Worm (Caenorhabditis elegans) whole organism, L4 larva: ENCODE data around the gene clh-6.

Source experiments
- ceh-44 ChIP-seq: fragments of 200-800 bp; sonication (Bioruptor generic); IDR thresholded peaks from 2 replicates; pipeline ENCODE4 v1.3.6; 2022; ENCODE audit warnings: missing genetic modification reagents, missing genetic modification characterization, missing compliant biosample characterization
- egl-27 ChIP-seq: sonication (generic microtip); optimal IDR thresholded peaks from 3 replicates; lab custom pipeline; 2017; ENCODE audit warnings: missing biosample characterization, missing genetic modification reagents, missing genetic modification characterization
- lin-38 ChIP-seq: fragments of 200-800 bp; sonication (Bioruptor generic); IDR thresholded peaks from 2 replicates; pipeline ENCODE4 v1.3.6; 2022; ENCODE audit warnings: missing genetic modification reagents, missing genetic modification characterization, missing compliant biosample characterization
- nhr-25 ChIP-seq: sonication (generic microtip); optimal IDR thresholded peaks from 2 replicates; lab custom pipeline; 2017; ENCODE audit warnings: missing genetic modification characterization, mild to moderate bottlenecking, missing compliant biosample characterization, antibody characterized with exemption, moderate library complexity, borderline replicate concordance; ENCODE audit not compliant: insufficient read depth
- nhr-41 ChIP-seq: fragments of 200-800 bp; sonication (Bioruptor generic); IDR thresholded peaks from 2 replicates; pipeline ENCODE4 v1.3.6; 2022; ENCODE audit warnings: missing genetic modification reagents, missing genetic modification characterization, missing compliant biosample characterization
- pha-4 ChIP-seq, 2 experiments: fragments of 150-350 bp in 1 of 2; fragments of 200-800 bp in 1 of 2; sonication (Bioruptor generic) in 1 of 2; IDR thresholded peaks in 1 of 2; optimal IDR thresholded peaks in 1 of 2; 2 replicates each; pipeline versions ENCODE4 v1.3.6 to Lab custom; 2014 to 2022; ENCODE audit warnings: missing genetic modification characterization in 2 of 2, missing genetic modification reagents in 2 of 2, missing biosample characterization in 1 of 2, missing compliant biosample characterization in 1 of 2
- unc-62 ChIP-seq, 3 experiments: fragments of 150-350 bp in 1 of 3; sonication (generic microtip); optimal IDR thresholded peaks in 2 of 3; peaks in 1 of 3; 1 replicate in 1 of 3; 2 replicates in 2 of 3; lab custom pipeline; 2014 to 2017; ENCODE audit warnings: missing biosample characterization in 3 of 3, missing genetic modification characterization in 3 of 3, missing genetic modification reagents in 3 of 3, missing genotype in 1 of 3

DNA sequence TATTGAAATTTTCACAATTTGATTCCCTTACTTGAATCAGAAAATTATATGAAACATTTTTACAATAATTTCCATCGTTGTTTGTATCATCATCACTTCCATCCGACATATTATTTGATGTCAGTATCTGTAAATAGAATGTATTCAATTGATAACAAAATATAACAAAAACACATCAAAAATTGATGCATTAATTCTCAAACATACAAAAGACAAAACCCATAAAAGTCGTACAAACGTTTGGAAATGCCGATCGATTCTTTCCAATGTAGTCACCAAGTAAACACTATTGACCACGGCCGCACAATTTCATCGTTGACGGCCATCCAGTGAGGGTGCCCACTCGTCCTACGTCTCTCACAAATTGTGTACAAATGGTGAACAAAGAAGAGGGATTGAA is 49.9 kb downstream of the clh-6 start, which contains the start of gene add-2:
- no peak for TF ChIP-seq lin-38 (GFP tag; lab: Robert Waterston, UW)
- TF ChIP-seq pha-4 (GFP tag; IDR thresholded peaks at IDR 0.05; lab: Robert Waterston, UW): no peak
- TF ChIP-seq pha-4 (tag; optimal IDR thresholded peaks at IDR 0.05; lab: Kevin White, UChicago): no peak
- TF ChIP-seq ceh-44 (GFP tag; lab: Robert Waterston, UW): no peak
- TF ChIP-seq nhr-25: no peak
- TF ChIP-seq nhr-41 (GFP tag; lab: Robert Waterston, UW): no peak
- no peak for TF ChIP-seq egl-27
- TF ChIP-seq unc-62 (GFP tag; optimal IDR thresholded peaks at IDR 0.05 in 1 of 2; lab: Kevin White, UChicago): peak in 1 of 2 experiments; percentile 6
- no peak for TF ChIP-seq unc-62 (tag; optimal IDR thresholded peaks at IDR 0.05; lab: Kevin White, UChicago)
